Fruit fly (Drosophila melanogaster) whole organism, wandering third instar larva: ENCODE results near the gene CG17666.

Experiments used
- Abd-B ChIP-seq: fragments of >200 bp; optimal IDR thresholded peaks from 2 replicates; lab custom pipeline; 2017; ENCODE audit warnings: missing biosample characterization, missing genetic modification characterization
- CG32264 ChIP-seq: fragments of 200-800 bp; sonication (Bioruptor generic); optimal IDR thresholded peaks from 2 replicates; lab custom pipeline; 2016; ENCODE audit warnings: missing biosample characterization, missing genetic modification characterization
- CG9705 ChIP-seq: fragments of 200-800 bp; sonication (Bioruptor generic); optimal IDR thresholded peaks from 2 replicates; lab custom pipeline; 2018; ENCODE audit warnings: missing biosample characterization, mild to moderate bottlenecking, missing genetic modification characterization
- CrebA ChIP-seq: fragments of 200-800 bp; sonication (Bioruptor generic); optimal IDR thresholded peaks from 2 replicates; lab custom pipeline; 2016; ENCODE audit warnings: missing biosample characterization, mild to moderate bottlenecking, missing genetic modification characterization, borderline replicate concordance
- Dfd ChIP-seq: fragments of >200 bp; optimal IDR thresholded peaks from 2 replicates; lab custom pipeline; 2017; ENCODE audit warnings: missing biosample characterization, missing genetic modification characterization
- Dif ChIP-seq: fragments of 200-275, 200-300 bp; sonication (Bioruptor generic); optimal IDR thresholded peaks from 2 replicates; lab custom pipeline; 2018; ENCODE audit warnings: missing biosample characterization, missing genetic modification characterization; ENCODE audit not compliant: partially characterized antibody
- GATAd ChIP-seq: sonication (Bioruptor generic); optimal IDR thresholded peaks from 2 replicates; lab custom pipeline; 2016; ENCODE audit warnings: missing biosample characterization, missing genetic modification characterization
- HLH106 ChIP-seq: fragments of 200-800 bp; optimal IDR thresholded peaks from 3 replicates; lab custom pipeline; 2019; ENCODE audit warnings: missing biosample characterization, mild to moderate bottlenecking, missing genetic modification characterization, moderate library complexity
- Hnf4 ChIP-seq: fragments of 200-800 bp; sonication (Bioruptor generic); optimal IDR thresholded peaks from 2 replicates; lab custom pipeline; 2016; ENCODE audit warnings: missing biosample characterization, mild to moderate bottlenecking, missing genetic modification characterization
- Hr78 ChIP-seq: fragments of >200 bp; optimal IDR thresholded peaks from 2 replicates; lab custom pipeline; 2017; ENCODE audit warnings: missing biosample characterization, missing genetic modification characterization
- Hr83 ChIP-seq: fragments of 200-300 bp; sonication (Bioruptor generic); optimal IDR thresholded peaks from 2 replicates; lab custom pipeline; 2016; ENCODE audit warnings: missing biosample characterization, mild to moderate bottlenecking, missing genetic modification characterization, moderate library complexity; ENCODE audit not compliant: poor library complexity, severe bottlenecking
- Jra ChIP-seq: sonication (Bioruptor generic); optimal IDR thresholded peaks from 2 replicates; lab custom pipeline; 2016; ENCODE audit warnings: missing biosample characterization, missing genetic modification characterization
- Mio ChIP-seq: sonication (Bioruptor generic); optimal IDR thresholded peaks from 2 replicates; lab custom pipeline; 2016; ENCODE audit warnings: missing biosample characterization, missing genetic modification characterization
- Myc ChIP-seq: fragments of >200 bp; optimal IDR thresholded peaks from 2 replicates; lab custom pipeline; 2017
- N ChIP-seq: fragments of >200 bp; optimal IDR thresholded peaks from 2 replicates; lab custom pipeline; 2018; ENCODE audit warnings: missing biosample characterization, missing external identifiers, missing genetic modification characterization
- OdsH ChIP-seq: fragments of 200-800 bp; sonication (Bioruptor generic); optimal IDR thresholded peaks from 2 replicates; lab custom pipeline; 2016; ENCODE audit warnings: missing biosample characterization, mild to moderate bottlenecking, missing genetic modification characterization
- Rel ChIP-seq, 2 experiments: fragments of 200-800 bp; sonication (Bioruptor generic) in 1 of 2; optimal IDR thresholded peaks; 2 replicates in 1 of 2; 3 replicates in 1 of 2; lab custom pipeline; 2016 to 2019; ENCODE audit warnings: mild to moderate bottlenecking in 2 of 2, missing biosample characterization in 2 of 2, missing genetic modification characterization in 2 of 2, moderate library complexity in 1 of 2
- Sp1 ChIP-seq: fragments of 200-800 bp; sonication (Bioruptor generic); optimal IDR thresholded peaks from 3 replicates; lab custom pipeline; 2019; ENCODE audit warnings: missing biosample characterization, mild to moderate bottlenecking, missing genetic modification characterization, moderate library complexity
- Vsx2 ChIP-seq: fragments of 200-300, 225-300 bp; sonication (Bioruptor generic); optimal IDR thresholded peaks from 2 replicates; lab custom pipeline; 2018; ENCODE audit warnings: missing biosample characterization, missing genetic modification characterization; ENCODE audit not compliant: partially characterized antibody
- br ChIP-seq: fragments of 200-800 bp; sonication (Bioruptor generic); optimal IDR thresholded peaks from 2 replicates; lab custom pipeline; 2016; ENCODE audit warnings: missing biosample characterization, missing genetic modification characterization
- brk ChIP-seq: fragments of 200-800 bp; sonication (Bioruptor generic); optimal IDR thresholded peaks from 2 replicates; lab custom pipeline; 2016; ENCODE audit warnings: missing biosample characterization, mild to moderate bottlenecking, missing genetic modification characterization
- dl ChIP-seq, 2 experiments: fragments of 175-275, 200-275 bp in 1 of 2; fragments of 200-275 bp in 1 of 2; sonication (Bioruptor generic); optimal IDR thresholded peaks; lab custom pipeline; 2018; ENCODE audit warnings: mild to moderate bottlenecking in 2 of 2, missing biosample characterization in 2 of 2, missing genetic modification characterization in 2 of 2, moderate library complexity in 2 of 2; ENCODE audit not compliant: partially characterized antibody in 2 of 2, insufficient read depth in 1 of 2
- dmrt93B ChIP-seq: fragments of 200-800 bp; sonication (Bioruptor generic); optimal IDR thresholded peaks from 2 replicates; lab custom pipeline; 2018; ENCODE audit warnings: missing biosample characterization, mild to moderate bottlenecking, missing genetic modification characterization
- dsf ChIP-seq: sonication (Bioruptor generic); optimal IDR thresholded peaks from 2 replicates; lab custom pipeline; 2016; ENCODE audit warnings: missing biosample characterization, missing genetic modification characterization, borderline replicate concordance
- ey ChIP-seq: fragments of 200-800 bp; sonication (Bioruptor generic); optimal IDR thresholded peaks from 2 replicates; lab custom pipeline; 2016; ENCODE audit warnings: missing biosample characterization, missing genetic modification characterization
- foxo ChIP-seq, 2 experiments: fragments of 200-800 bp; sonication (Bioruptor generic); optimal IDR thresholded peaks; 2 replicates in 1 of 2; 3 replicates in 1 of 2; lab custom pipeline; 2016 to 2017; ENCODE audit warnings: missing biosample characterization in 2 of 2, missing genetic modification characterization in 2 of 2
- fru ChIP-seq: fragments of 200-800 bp; sonication (Bioruptor generic); optimal IDR thresholded peaks from 3 replicates; lab custom pipeline; 2016; ENCODE audit warnings: missing biosample characterization, mild to moderate bottlenecking, missing genetic modification characterization
- h ChIP-seq: fragments of 200-800 bp; sonication (Bioruptor generic); optimal IDR thresholded peaks from 3 replicates; lab custom pipeline; 2016; ENCODE audit warnings: missing biosample characterization, mild to moderate bottlenecking, missing genetic modification characterization
- jim ChIP-seq: fragments of 175-275, 200-325 bp; sonication (Bioruptor generic); optimal IDR thresholded peaks from 2 replicates; lab custom pipeline; 2016; ENCODE audit warnings: missing biosample characterization, mild to moderate bottlenecking, missing genetic modification characterization
- lola ChIP-seq: fragments of >200 bp; optimal IDR thresholded peaks from 2 replicates; lab custom pipeline; 2017; ENCODE audit warnings: missing biosample characterization, missing genetic modification characterization
- pan ChIP-seq: fragments of >200 bp; optimal IDR thresholded peaks from 2 replicates; lab custom pipeline; 2017
- psq ChIP-seq: fragments of 200-800 bp; sonication (Bioruptor generic); optimal IDR thresholded peaks from 3 replicates; lab custom pipeline; 2017; ENCODE audit warnings: missing biosample characterization, mild to moderate bottlenecking, missing genetic modification characterization, moderate library complexity
- rgr ChIP-seq: fragments of 200-800 bp; sonication (Bioruptor generic); optimal IDR thresholded peaks from 3 replicates; lab custom pipeline; 2016; ENCODE audit warnings: missing biosample characterization, mild to moderate bottlenecking, missing genetic modification characterization
- sage ChIP-seq: fragments of 200-800 bp; sonication (Bioruptor generic); optimal IDR thresholded peaks from 2 replicates; lab custom pipeline; 2016; ENCODE audit warnings: missing biosample characterization, mild to moderate bottlenecking, missing genetic modification characterization
- sv ChIP-seq: fragments of 200-800 bp; sonication (Bioruptor generic); optimal IDR thresholded peaks from 3 replicates; lab custom pipeline; 2016; ENCODE audit warnings: missing biosample characterization, missing genetic modification characterization
- tai ChIP-seq: sonication (Bioruptor generic); optimal IDR thresholded peaks from 2 replicates; lab custom pipeline; 2016; ENCODE audit warnings: missing biosample characterization, missing genetic modification characterization
- usp ChIP-seq: fragments of >200 bp; optimal IDR thresholded peaks from 2 replicates; lab custom pipeline; 2017; ENCODE audit warnings: missing biosample characterization, missing genetic modification characterization
- woc ChIP-seq: sonication (Bioruptor generic); optimal IDR thresholded peaks from 2 replicates; lab custom pipeline; 2016; ENCODE audit warnings: missing biosample characterization, mild to moderate bottlenecking, missing genetic modification characterization

The CG17666 gene

dm6 chr3L:12772740-12773686 is 8.1 kb upstream of the CG17666 start, which contains the start of gene Hip1:
Gene Hip1 (minus strand): TSS chr3L:12773573.
- no peak for TF ChIP-seq psq (GFP tag; lab: Kevin White, UChicago)
- no peak for TF ChIP-seq N (GFP tag; lab: Kevin White, UChicago)
- TF ChIP-seq Jra: peak; percentile 42
- peak; percentile 80 for TF ChIP-seq Hr83 (GFP tag; lab: Kevin White, UChicago)
- no peak for TF ChIP-seq HLH106 (tag; lab: Kevin White, UChicago)
- TF ChIP-seq dsf (GFP tag; lab: Kevin White, UChicago): no peak
- no peak for TF ChIP-seq Hnf4 (GFP tag; lab: Kevin White, UChicago)
- TF ChIP-seq Vsx2: no peak
- no peak for TF ChIP-seq fru (GFP tag; lab: Kevin White, UChicago)
- no peak for TF ChIP-seq h (GFP tag; lab: Kevin White, UChicago)
- TF ChIP-seq rgr: no peak
- TF ChIP-seq tai (GFP tag; lab: Kevin White, UChicago): peak; percentile 55
- TF ChIP-seq, all 38 proteins: peak for 3

- TF ChIP-seq CG9705 (GFP tag; lab: Kevin White, UChicago) (no peak), ey (GFP tag; lab: Kevin White, UChicago) (no peak), CG32264 (GFP tag; lab: Kevin White, UChicago) (no peak), h (GFP tag; lab: Kevin White, UChicago) (no peak), woc (GFP tag; lab: Kevin White, UChicago) (no peak), brk (GFP tag; lab: Kevin White, UChicago) (no peak), br (no peak), sv (GFP tag; lab: Kevin White, UChicago) (no peak), pan (lab: Kevin White, UChicago) (no peak), foxo (GFP tag; optimal IDR thresholded peaks at IDR 0.05; lab: Kevin White, UChicago) (no peak), Myc (lab: Kevin White, UChicago) (no peak), Abd-B (GFP tag; lab: Kevin White, UChicago) (no peak), Sp1 (GFP tag; lab: Kevin White, UChicago) (no peak), dmrt93B (GFP tag; lab: Kevin White, UChicago) (no peak), fru (GFP tag; lab: Kevin White, UChicago) (no peak)
- TF ChIP-seq, all 38 proteins: peak for 0
Measured at dm6 chr3L:12778616-12779015, 2.5 kb upstream of the CG17666 start, which contains the start of gene CG32106. Gene CG32106 (minus strand): TSS chr3L:12778716.

dm6 chr3L:12789875-12790373 is 8.8 kb downstream of the CG17666 start, which contains the start of gene CG42709:
Gene CG42709 (plus strand): TSS chr3L:12790192.
- TF ChIP-seq Hr83 (GFP tag; lab: Kevin White, UChicago) (no peak), Dif (GFP tag; lab: Kevin White, UChicago) (peak; percentile 84), woc (GFP tag; lab: Kevin White, UChicago) (no peak), br (no peak), CrebA (GFP tag; lab: Kevin White, UChicago) (peak; percentile 59), Rel (GFP tag; optimal IDR thresholded peaks at IDR 0.05; lab: Kevin White, UChicago) (peak; percentile 49), Rel (tag; optimal IDR thresholded peaks at IDR 0.05; lab: Kevin White, UChicago) (no peak), dmrt93B (GFP tag; lab: Kevin White, UChicago) (no peak), Jra (no peak), CG9705 (GFP tag; lab: Kevin White, UChicago) (no peak), usp (no peak), OdsH (GFP tag; lab: Kevin White, UChicago) (no peak), Abd-B (GFP tag; lab: Kevin White, UChicago) (no peak), Dfd (no peak), sage (GFP tag; lab: Kevin White, UChicago) (peak; percentile 67), fru (GFP tag; lab: Kevin White, UChicago) (no peak), sv (GFP tag; lab: Kevin White, UChicago) (no peak), psq (GFP tag; lab: Kevin White, UChicago) (no peak), Sp1 (GFP tag; lab: Kevin White, UChicago) (no peak), Hnf4 (GFP tag; lab: Kevin White, UChicago) (peak; percentile 25), Vsx2 (no peak), Hr78 (GFP tag; lab: Kevin White, UChicago) (no peak), h (GFP tag; lab: Kevin White, UChicago) (peak; percentile 14), ey (GFP tag; lab: Kevin White, UChicago) (no peak), brk (GFP tag; lab: Kevin White, UChicago) (no peak), foxo (GFP tag; optimal IDR thresholded peaks at IDR 0.05; lab: Kevin White, UChicago) (no peak), CG32264 (GFP tag; lab: Kevin White, UChicago) (no peak), Mio (GFP tag; lab: Kevin White, UChicago) (no peak), lola (no peak), pan (lab: Kevin White, UChicago) (no peak), dl (GFP tag; optimal IDR thresholded peaks at IDR 0.05; lab: Kevin White, UChicago; ENCODE audit: insufficient read depth in 1 of 2, partially characterized antibody in 2 of 2) (peak; percentile 21 to 34), jim (GFP tag; lab: Kevin White, UChicago) (no peak), rgr (no peak), Myc (lab: Kevin White, UChicago) (no peak), tai (GFP tag; lab: Kevin White, UChicago) (no peak), HLH106 (tag; lab: Kevin White, UChicago) (no peak), dsf (GFP tag; lab: Kevin White, UChicago) (no peak), N (GFP tag; lab: Kevin White, UChicago) (no peak), GATAd (GFP tag; lab: Kevin White, UChicago) (no peak)
